Fruit fly (Drosophila melanogaster) whole organism, embryonic: ENCODE measurements around the gene Jarid2.

Source experiments
- Abd-B ChIP-seq: fragments of 200-800 bp; sonication (Bioruptor generic); optimal IDR thresholded peaks from 2 replicates; lab custom pipeline; 2018; ENCODE audit warnings: missing biosample characterization, mild to moderate bottlenecking, missing genetic modification characterization, moderate library complexity
- Atf3 ChIP-seq: fragments of 200-800 bp; sonication (Bioruptor generic); optimal IDR thresholded peaks from 3 replicates; lab custom pipeline; 2016; ENCODE audit warnings: missing biosample characterization, missing genetic modification characterization
- CG12769 ChIP-seq: fragments of 200-800 bp; sonication (Bioruptor generic); optimal IDR thresholded peaks from 2 replicates; lab custom pipeline; 2019; ENCODE audit warnings: missing biosample characterization, mild to moderate bottlenecking, missing genetic modification characterization, moderate library complexity
- CG13624 ChIP-seq: fragments of 200-800 bp; sonication (Bioruptor generic); optimal IDR thresholded peaks from 2 replicates; lab custom pipeline; 2016; ENCODE audit warnings: missing biosample characterization, missing genetic modification characterization
- CG14014 ChIP-seq: fragments of 200-800 bp; sonication (Bioruptor generic); IDR thresholded peaks from 2 replicates; pipeline ENCODE4 v1.3.6; 2022; ENCODE audit warnings: missing biosample characterization, missing genetic modification characterization
- CG14710 ChIP-seq: fragments of 200-800 bp; sonication (Bioruptor generic); optimal IDR thresholded peaks from 3 replicates; lab custom pipeline; 2019; ENCODE audit warnings: missing biosample characterization, mild to moderate bottlenecking, missing genetic modification characterization, moderate library complexity
- CG16779 ChIP-seq: fragments of 200-800 bp; sonication (Bioruptor generic); IDR thresholded peaks from 2 replicates; pipeline ENCODE4 v1.3.6; 2022; ENCODE audit warnings: missing biosample characterization, missing genetic modification characterization
- CG17829 ChIP-seq: fragments of 200-800 bp; optimal IDR thresholded peaks from 2 replicates; lab custom pipeline; 2019; ENCODE audit warnings: missing biosample characterization, mild to moderate bottlenecking, missing genetic modification characterization, moderate library complexity
- CG18764 ChIP-seq: fragments of 200-800 bp; sonication (Bioruptor generic); optimal IDR thresholded peaks from 3 replicates; lab custom pipeline; 2016; ENCODE audit warnings: missing biosample characterization, missing genetic modification characterization
- CG4424 ChIP-seq: fragments of 200-800 bp; sonication (Bioruptor generic); optimal IDR thresholded peaks from 3 replicates; lab custom pipeline; 2016; ENCODE audit warnings: missing biosample characterization, missing genetic modification characterization
- CG4707 ChIP-seq: fragments of 200-800 bp; sonication (Bioruptor generic); optimal IDR thresholded peaks from 2 replicates; lab custom pipeline; 2018; ENCODE audit warnings: missing biosample characterization, mild to moderate bottlenecking, missing genetic modification characterization, moderate library complexity
- CG5245 ChIP-seq: fragments of 200-800 bp; sonication (Bioruptor generic); optimal IDR thresholded peaks from 3 replicates; lab custom pipeline; 2016; ENCODE audit warnings: missing biosample characterization, missing genetic modification characterization
- CG5953 ChIP-seq: fragments of 200-800 bp; sonication (Bioruptor generic); IDR thresholded peaks from 2 replicates; pipeline ENCODE4 v1.3.6; 2022; ENCODE audit warnings: missing biosample characterization, missing genetic modification characterization
- CG6254 ChIP-seq: fragments of 200-800 bp; sonication (Bioruptor generic); optimal IDR thresholded peaks from 3 replicates; lab custom pipeline; 2017; ENCODE audit warnings: mild to moderate bottlenecking, missing biosample characterization, missing genetic modification reagents, missing genetic modification characterization
- CG9932 ChIP-seq: fragments of 200-800 bp; sonication (Bioruptor generic); IDR thresholded peaks from 2 replicates; pipeline ENCODE4 v1.3.6; 2022; ENCODE audit warnings: missing biosample characterization, missing genetic modification characterization
- CHES-1-like ChIP-seq: fragments of 200-800 bp; sonication (Bioruptor generic); optimal IDR thresholded peaks from 2 replicates; lab custom pipeline; 2016; ENCODE audit warnings: missing biosample characterization, missing genetic modification characterization
- Deaf1 ChIP-seq: fragments of 200-800 bp; optimal IDR thresholded peaks from 3 replicates; lab custom pipeline; 2019; ENCODE audit warnings: missing biosample characterization, mild to moderate bottlenecking, missing genetic modification characterization, moderate library complexity
- E2f1 ChIP-seq: fragments of 200-800 bp; sonication (Bioruptor generic); IDR thresholded peaks from 2 replicates; pipeline ENCODE4 v1.3.6; 2022; ENCODE audit warnings: missing biosample characterization, missing genetic modification characterization
- HLH54F ChIP-seq: fragments of 200-800 bp; sonication (Bioruptor generic); optimal IDR thresholded peaks from 3 replicates; lab custom pipeline; 2016; ENCODE audit warnings: missing biosample characterization, missing genetic modification characterization
- HLHmδ ChIP-seq: fragments of 200-800 bp; sonication (Bioruptor generic); optimal IDR thresholded peaks from 2 replicates; lab custom pipeline; 2018; ENCODE audit warnings: missing biosample characterization, mild to moderate bottlenecking, missing genetic modification characterization, moderate library complexity
- Hand ChIP-seq: fragments of 200-800 bp; sonication (Bioruptor generic); optimal IDR thresholded peaks from 2 replicates; lab custom pipeline; 2017; ENCODE audit warnings: mild to moderate bottlenecking, missing biosample characterization, missing genetic modification reagents, missing genetic modification characterization
- MESR4 ChIP-seq: fragments of 200-800 bp; sonication (Bioruptor generic); optimal IDR thresholded peaks from 2 replicates; lab custom pipeline; 2018; ENCODE audit warnings: missing biosample characterization, mild to moderate bottlenecking, missing genetic modification characterization, moderate library complexity
- Max ChIP-seq: fragments of 200-800 bp; sonication (Bioruptor generic); optimal IDR thresholded peaks from 2 replicates; lab custom pipeline; 2016; ENCODE audit warnings: missing biosample characterization, mild to moderate bottlenecking, missing genetic modification characterization
- Myb ChIP-seq: fragments of 200-800 bp; sonication (Bioruptor generic); optimal IDR thresholded peaks from 2 replicates; lab custom pipeline; 2016; ENCODE audit warnings: missing biosample characterization, missing genetic modification characterization
- NK7.1 ChIP-seq: fragments of 200-800 bp; sonication (Bioruptor generic); optimal IDR thresholded peaks from 3 replicates; lab custom pipeline; 2016; ENCODE audit warnings: missing biosample characterization, missing genetic modification characterization
- Nf-YA ChIP-seq: fragments of 200-800 bp; sonication (Bioruptor generic); IDR thresholded peaks from 2 replicates; pipeline ENCODE4 v1.3.6; 2022; ENCODE audit warnings: missing biosample characterization, missing genetic modification characterization
- Sry-β ChIP-seq: fragments of 200-800 bp; sonication (Bioruptor generic); optimal IDR thresholded peaks from 2 replicates; lab custom pipeline; 2018; ENCODE audit warnings: missing biosample characterization, mild to moderate bottlenecking, missing genetic modification characterization, moderate library complexity
- Tbp ChIP-seq: fragments of >200 bp; optimal IDR thresholded peaks from 2 replicates; lab custom pipeline; 2018; ENCODE audit warnings: missing biosample characterization, missing genetic modification characterization
- Xbp1 ChIP-seq: fragments of 200-800 bp; sonication (Bioruptor generic); optimal IDR thresholded peaks from 3 replicates; lab custom pipeline; 2016; ENCODE audit warnings: missing biosample characterization, mild to moderate bottlenecking, missing genetic modification characterization
- ara ChIP-seq: fragments of 200-800 bp; sonication (Bioruptor generic); IDR thresholded peaks from 2 replicates; pipeline ENCODE4 v1.3.6; 2022; ENCODE audit warnings: missing biosample characterization, missing genetic modification characterization
- ase ChIP-seq: fragments of 200-800 bp; sonication (Bioruptor generic); IDR thresholded peaks from 3 replicates; pipeline ENCODE4 v1.3.6; 2022; ENCODE audit warnings: missing biosample characterization, missing genetic modification characterization
- bab2 ChIP-seq: fragments of 200-800 bp; sonication (Bioruptor generic); optimal IDR thresholded peaks from 2 replicates; lab custom pipeline; 2016; ENCODE audit warnings: missing biosample characterization, missing genetic modification characterization
- br ChIP-seq: fragments of >200 bp; optimal IDR thresholded peaks from 2 replicates; lab custom pipeline; 2017
- da ChIP-seq: fragments of 200-800 bp; sonication (Bioruptor generic); optimal IDR thresholded peaks from 2 replicates; lab custom pipeline; 2016; ENCODE audit warnings: missing biosample characterization, missing genetic modification characterization
- dm ChIP-seq: fragments of 200-800 bp; sonication (Bioruptor generic); optimal IDR thresholded peaks from 3 replicates; lab custom pipeline; 2016; ENCODE audit warnings: missing biosample characterization, missing genetic modification characterization
- dmrt99B ChIP-seq: fragments of 200-800 bp; sonication (Bioruptor generic); optimal IDR thresholded peaks from 2 replicates; lab custom pipeline; 2018; ENCODE audit warnings: missing biosample characterization, mild to moderate bottlenecking, missing genetic modification characterization, moderate library complexity
- en ChIP-seq: fragments of 200-800 bp; sonication (Bioruptor generic); optimal IDR thresholded peaks from 2 replicates; lab custom pipeline; 2016; ENCODE audit warnings: missing biosample characterization, missing genetic modification characterization
- fd64A ChIP-seq: fragments of 200-800 bp; sonication (Bioruptor generic); optimal IDR thresholded peaks from 3 replicates; lab custom pipeline; 2018; ENCODE audit warnings: missing biosample characterization, mild to moderate bottlenecking, missing genetic modification characterization
- gcm2 ChIP-seq: fragments of 200-800 bp; sonication (Bioruptor generic); optimal IDR thresholded peaks from 2 replicates; lab custom pipeline; 2016; ENCODE audit warnings: missing biosample characterization, missing genetic modification characterization
- hkb ChIP-seq, 2 experiments: fragments of 200-800 bp in 1 of 2; fragments of >200 bp in 1 of 2; sonication (Bioruptor generic) in 1 of 2; IDR thresholded peaks in 1 of 2; optimal IDR thresholded peaks in 1 of 2; 2 replicates each; pipeline versions ENCODE4 v1.3.6 to Lab custom; 2017 to 2022; ENCODE audit warnings: missing biosample characterization in 1 of 2, missing genetic modification characterization in 1 of 2
- jing ChIP-seq: fragments of 200-800 bp; sonication (Bioruptor generic); optimal IDR thresholded peaks from 2 replicates; lab custom pipeline; 2018; ENCODE audit warnings: missing biosample characterization, mild to moderate bottlenecking, missing genetic modification characterization
- ken ChIP-seq: fragments of 200-800 bp; sonication (Bioruptor generic); IDR thresholded peaks from 3 replicates; pipeline ENCODE4 v1.3.6; 2022; ENCODE audit warnings: missing biosample characterization, missing genetic modification characterization
- kni ChIP-seq: fragments of 200-800 bp; sonication (Bioruptor generic); optimal IDR thresholded peaks from 3 replicates; lab custom pipeline; 2017; ENCODE audit warnings: mild to moderate bottlenecking, missing biosample characterization, missing genetic modification reagents, missing genetic modification characterization
- lab ChIP-seq: fragments of 200-800 bp; sonication (Bioruptor generic); optimal IDR thresholded peaks from 3 replicates; lab custom pipeline; 2017; ENCODE audit warnings: missing biosample characterization, missing genetic modification characterization, mild to moderate bottlenecking, moderate library complexity, missing genetic modification reagents
- repo ChIP-seq: fragments of 200-800 bp; sonication (Bioruptor generic); optimal IDR thresholded peaks from 2 replicates; lab custom pipeline; 2016; ENCODE audit warnings: missing biosample characterization, missing genetic modification characterization
- row ChIP-seq: fragments of 200-800 bp; sonication (Bioruptor generic); IDR thresholded peaks from 3 replicates; pipeline ENCODE4 v1.3.6; 2022; ENCODE audit warnings: missing biosample characterization, missing genetic modification characterization
- salm ChIP-seq: fragments of 200-800 bp; sonication (Bioruptor generic); optimal IDR thresholded peaks from 2 replicates; lab custom pipeline; 2018; ENCODE audit warnings: missing biosample characterization, mild to moderate bottlenecking, missing genetic modification characterization
- slou ChIP-seq: fragments of 200-800 bp; sonication (Bioruptor generic); optimal IDR thresholded peaks from 3 replicates; lab custom pipeline; 2016; ENCODE audit warnings: missing biosample characterization, missing genetic modification characterization
- stc ChIP-seq: fragments of 200-800 bp; sonication (Bioruptor generic); IDR thresholded peaks from 2 replicates; pipeline ENCODE4 v1.3.6; 2022; ENCODE audit warnings: missing biosample characterization, missing genetic modification characterization
- vnd ChIP-seq: fragments of 200-800 bp; sonication (Bioruptor generic); IDR thresholded peaks from 3 replicates; pipeline ENCODE4 v1.3.6; 2022; ENCODE audit warnings: missing biosample characterization, missing genetic modification characterization; ENCODE audit not compliant: partially characterized antibody
- yki ChIP-seq: fragments of >200 bp; optimal IDR thresholded peaks from 3 replicates; lab custom pipeline; 2018

The Jarid2 gene

dm6 chr3L:9461670-9462246, 15.1 kb upstream of the Jarid2 start (continued):
- TF ChIP-seq CG17829 (tag; lab: Kevin White, UChicago): no peak
- TF ChIP-seq row: no peak; the same call in 2 of the 3 replicates
- TF ChIP-seq CHES-1-like: no peak
- TF ChIP-seq salm (tag; lab: Kevin White, UChicago): no peak
- TF ChIP-seq vnd (GFP tag; lab: Robert Waterston, UW): no peak
- TF ChIP-seq ken (GFP tag; lab: Robert Waterston, UW): peak; percentile 54; the same call in 1 of the 3 replicates
- TF ChIP-seq Nf-YA (GFP tag; lab: Robert Waterston, UW): peak; percentile 36; the same call in 1 of the 2 replicates
- TF ChIP-seq yki: no peak
- TF ChIP-seq MESR4: no peak
- peak; percentile 63 for TF ChIP-seq Abd-B (GFP tag; lab: Kevin White, UChicago)
- TF ChIP-seq bab2 (GFP tag; lab: Kevin White, UChicago): no peak
- TF ChIP-seq HLH54F: no peak
- TF ChIP-seq CG12769 (tag; lab: Kevin White, UChicago): peak; percentile 53
- no peak for TF ChIP-seq Deaf1
- TF ChIP-seq CG13624 (GFP tag; lab: Kevin White, UChicago): no peak
- TF ChIP-seq NK7.1 (GFP tag; lab: Kevin White, UChicago): no peak
- TF ChIP-seq dm: peak; percentile 13
- TF ChIP-seq CG18764: peak; percentile 28
- no peak for TF ChIP-seq br (lab: Kevin White, UChicago)
- TF ChIP-seq da (GFP tag; lab: Kevin White, UChicago): no peak
- TF ChIP-seq jing: peak; percentile 11
- TF ChIP-seq kni (GFP tag; lab: Kevin White, UChicago): peak; percentile 87
- TF ChIP-seq en (GFP tag; lab: Kevin White, UChicago): no peak
- TF ChIP-seq CG5953 (GFP tag; lab: Robert Waterston, UW): peak; percentile 58; the same call in 1 of the 2 replicates
- TF ChIP-seq Max (GFP tag; lab: Kevin White, UChicago): no peak
- peak; percentile 32 for TF ChIP-seq HLHmδ (GFP tag; lab: Kevin White, UChicago)
- no peak for TF ChIP-seq Atf3 (GFP tag; lab: Kevin White, UChicago)
- TF ChIP-seq E2f1 (GFP tag; lab: Robert Waterston, UW): peak; percentile 19; the same call in 1 of the 2 replicates
- no peak for TF ChIP-seq Sry-β (GFP tag; lab: Kevin White, UChicago)
- no peak for TF ChIP-seq CG4424 (GFP tag; lab: Kevin White, UChicago)
- peak; percentile 23 for TF ChIP-seq Xbp1 (GFP tag; lab: Kevin White, UChicago)
- no peak for TF ChIP-seq Tbp
- no peak for TF ChIP-seq CG16779 (GFP tag; lab: Robert Waterston, UW)
- no peak for TF ChIP-seq CG5245
- no peak for TF ChIP-seq dmrt99B (tag; lab: Kevin White, UChicago)
- no peak for TF ChIP-seq ase
- no peak for TF ChIP-seq fd64A
- no peak for TF ChIP-seq gcm2
- no peak for TF ChIP-seq slou
- no peak for TF ChIP-seq repo (GFP tag; lab: Kevin White, UChicago)
- TF ChIP-seq stc: 0 out of 2 replicates have a peak, but pooled peaks have one; percentile 27
- peak; percentile 20; the same call in 1 of the 2 replicates for TF ChIP-seq CG9932 (GFP tag; lab: Robert Waterston, UW)
- no peak for TF ChIP-seq CG4707
- TF ChIP-seq CG6254 (GFP tag; lab: Kevin White, UChicago): no peak
- no peak for TF ChIP-seq CG14710 (tag; lab: Kevin White, UChicago)
- no peak for TF ChIP-seq Myb
- TF ChIP-seq CG14014 (GFP tag; lab: Robert Waterston, UW): peak; percentile 46; the same call in 1 of the 2 replicates
- no peak for TF ChIP-seq hkb (optimal IDR thresholded peaks at IDR 0.05; lab: Kevin White, UChicago)
- peak; percentile 69 for TF ChIP-seq hkb (GFP tag; IDR thresholded peaks at IDR 0.05; lab: Robert Waterston, UW)
- peak; percentile 66; the same call in 1 of the 2 replicates for TF ChIP-seq ara
- TF ChIP-seq Hand (GFP tag; lab: Kevin White, UChicago): no peak
- TF ChIP-seq lab (GFP tag; lab: Kevin White, UChicago): no peak
